Fruit fly (Drosophila melanogaster): ENCODE measurements around the gene CG5895.

CG5895 gene

dm6 chr3L:16033090-16033828, 2.0 kb upstream of the CG5895 start, which contains the start of the genes CG42717 and CG42716:
Gene CG42717 (minus strand): TSS chr3L:16033190.
Gene CG42716 (plus strand): TSS chr3L:16033778.
- TF ChIP-seq Kr (GFP tag; optimal IDR thresholded peaks at IDR 0.05) (no peak), D19A (tag; optimal IDR thresholded peaks at IDR 0.05) (no peak), CG2202 (tag; optimal IDR thresholded peaks at IDR 0.05) (no peak), grau (tag; optimal IDR thresholded peaks at IDR 0.05) (no peak), Dad (GFP tag; optimal IDR thresholded peaks at IDR 0.05) (no peak), CG9932 (GFP tag; IDR thresholded peaks at IDR 0.05) (no peak), CG11723 (GFP tag; optimal IDR thresholded peaks at IDR 0.05) (no peak), CkIIα-i1 (GFP tag; IDR thresholded peaks at IDR 0.05) (no peak), Oaz (GFP tag; IDR thresholded peaks at IDR 0.05) (no peak), CG8281 (tag; optimal IDR thresholded peaks at IDR 0.05) (no peak), crol (GFP tag; IDR thresholded peaks at IDR 0.05) (no peak), NFAT (GFP tag; IDR thresholded peaks at IDR 0.05) (no peak), zf30C (GFP tag; optimal IDR thresholded peaks at IDR 0.05) (no peak), lilli (GFP tag; optimal IDR thresholded peaks at IDR 0.05) (no peak), mam (GFP tag; optimal IDR thresholded peaks at IDR 0.05) (no peak), CG9876 (GFP tag; optimal IDR thresholded peaks at IDR 0.05) (no peak), abd-A (tag; optimal IDR thresholded peaks at IDR 0.05) (no peak), sens (GFP tag) (no peak), ro (GFP tag; IDR thresholded peaks at IDR 0.05) (no peak), run (tag; optimal IDR thresholded peaks at IDR 0.05) (no peak)

- TF ChIP-seq Elba2 (GFP tag; optimal IDR thresholded peaks at IDR 0.05) (peak; percentile 18), CG2116 (GFP tag; optimal IDR thresholded peaks at IDR 0.05) (no peak), CG6791 (GFP tag; IDR thresholded peaks at IDR 0.05; ENCODE audit: partially characterized antibody) (no peak), CG7987 (GFP tag; optimal IDR thresholded peaks at IDR 0.05) (no peak), hb (GFP tag; IDR thresholded peaks at IDR 0.05; ENCODE audit: partially characterized antibody) (no peak), fd64A (GFP tag; optimal IDR thresholded peaks at IDR 0.05) (no peak), tna (GFP tag; IDR thresholded peaks at IDR 0.05; ENCODE audit: partially characterized antibody) (no peak), Dll (GFP tag; IDR thresholded peaks at IDR 0.05; ENCODE audit: partially characterized antibody) (no peak), CG10366 (GFP tag; IDR thresholded peaks at IDR 0.05) (no peak), CG9609 (GFP tag; optimal IDR thresholded peaks at IDR 0.05) (no peak), Pdp1 (GFP tag; optimal IDR thresholded peaks at IDR 0.05) (peak in 1 of 2 experiments; percentile 25), zen2 (GFP tag; IDR thresholded peaks at IDR 0.05; ENCODE audit: partially characterized antibody) (no peak)
These were observed 1.1 kb upstream of the CG5895 start, which contains the start of gene CG42538 for dm6 chr3L:16034224-16034623. Gene CG42538 (plus strand): TSS chr3L:16034524.

- TF ChIP-seq CG7786 (GFP tag; optimal IDR thresholded peaks at IDR 0.05) (peak; percentile 61), CG12071 (GFP tag; optimal IDR thresholded peaks at IDR 0.05) (peak; percentile 81), CG30431 (GFP tag; optimal IDR thresholded peaks at IDR 0.05) (peak; percentile 55), CG12744 (GFP tag; optimal IDR thresholded peaks at IDR 0.05) (peak; percentile 73), CG12155 (GFP tag; optimal IDR thresholded peaks at IDR 0.05) (peak; percentile 75), CG6254 (GFP tag; optimal IDR thresholded peaks at IDR 0.05) (peak; percentile 57), Meics (GFP tag; optimal IDR thresholded peaks at IDR 0.05) (peak; percentile 77), D19A (tag; optimal IDR thresholded peaks at IDR 0.05) (peak; percentile 37), BtbVII (GFP tag; optimal IDR thresholded peaks at IDR 0.05) (peak; percentile 33), HLHmδ (GFP tag; optimal IDR thresholded peaks at IDR 0.05) (no peak), eyg (GFP tag; optimal IDR thresholded peaks at IDR 0.05) (peak; percentile 60), Dp (GFP tag; optimal IDR thresholded peaks at IDR 0.05) (peak; percentile 62), Scr (GFP tag; IDR thresholded peaks at IDR 0.05; ENCODE audit: partially characterized antibody) (peak; percentile 52), croc (GFP tag; conservative IDR thresholded peaks at IDR 0.05) (peak; percentile 24; the same call in 1 of the 3 replicates), Lim3 (GFP tag; IDR thresholded peaks at IDR 0.05) (0 out of 2 replicates have a peak, but pooled peaks have one; percentile 6), slbo (GFP tag; IDR thresholded peaks at IDR 0.05) (peak; percentile 91), Camta (GFP tag; optimal IDR thresholded peaks at IDR 0.05) (peak; percentile 59), zen2 (GFP tag; IDR thresholded peaks at IDR 0.05; ENCODE audit: partially characterized antibody) (no peak)
These were observed 1.8 kb downstream of the CG5895 start for dm6 chr3L:16037048-16037477.
